Worm (Caenorhabditis elegans) whole organism, L2 larva: ENCODE measurements around the gene E02C12.10.

Experiments
- dmd-4 ChIP-seq: sonication (generic microtip); optimal IDR thresholded peaks from 2 replicates; lab custom pipeline; 2017; ENCODE audit warnings: missing biosample characterization, missing genetic modification characterization
- egl-27 ChIP-seq: sonication (generic microtip); optimal IDR thresholded peaks from 3 replicates; lab custom pipeline; 2017; ENCODE audit warnings: missing biosample characterization, missing genetic modification reagents, missing genetic modification characterization
- elt-1 ChIP-seq: fragments of 150-350 bp; optimal IDR thresholded peaks from 2 replicates; lab custom pipeline; 2014; ENCODE audit warnings: missing biosample characterization, missing genetic modification characterization
- fos-1 ChIP-seq: fragments of 150-350 bp; optimal IDR thresholded peaks from 2 replicates; lab custom pipeline; 2014; ENCODE audit warnings: missing biosample characterization, missing genetic modification characterization
- lin-11 ChIP-seq: fragments of 150-350 bp; sonication (generic microtip); optimal IDR thresholded peaks from 2 replicates; lab custom pipeline; 2014; ENCODE audit warnings: missing biosample characterization, missing genetic modification characterization, inconsistent platforms, mixed read lengths
- lsy-2 ChIP-seq, 2 experiments: fragments of 150-350 bp in 1 of 2; sonication (generic microtip) in 1 of 2; optimal IDR thresholded peaks; 2 replicates each; lab custom pipeline; 2014 to 2017; ENCODE audit warnings: missing biosample characterization in 2 of 2, missing genetic modification characterization in 2 of 2
- nhr-12 ChIP-seq: fragments of 150-350 bp; optimal IDR thresholded peaks from 2 replicates; lab custom pipeline; 2014; ENCODE audit warnings: missing biosample characterization, missing genetic modification characterization
- skn-1 ChIP-seq: sonication (generic microtip); optimal IDR thresholded peaks from 2 replicates; lab custom pipeline; 2017; ENCODE audit warnings: missing biosample characterization, missing genetic modification characterization
- sma-9 ChIP-seq, 2 experiments: fragments of 150-350 bp in 1 of 2; sonication (generic microtip) in 1 of 2; optimal IDR thresholded peaks; 2 replicates each; lab custom pipeline; 2014 to 2016; ENCODE audit warnings: missing genetic modification characterization in 2 of 2, mild to moderate bottlenecking in 1 of 2, missing biosample characterization in 1 of 2, missing compliant biosample characterization in 1 of 2, missing genetic modification reagents in 1 of 2, moderate library complexity in 1 of 2

- TF ChIP-seq lsy-2 (tag; optimal IDR thresholded peaks at IDR 0.05; lab: Kevin White, UChicago) (no peak), elt-1 (tag; lab: Kevin White, UChicago) (no peak), fos-1 (tag; lab: Kevin White, UChicago) (no peak), egl-27 (tag; lab: Kevin White, UChicago) (no peak), nhr-12 (no peak), dmd-4 (tag; lab: Kevin White, UChicago) (no peak), sma-9 (GFP tag; optimal IDR thresholded peaks at IDR 0.05; lab: Kevin White, UChicago) (no peak), sma-9 (tag; optimal IDR thresholded peaks at IDR 0.05; lab: Kevin White, UChicago) (no peak), lin-11 (no peak), skn-1 (tag; lab: Kevin White, UChicago) (no peak)
Measured at ce11 chrV:9334216-9334615, 44.0 kb downstream of the E02C12.10 start, which contains the start of gene ucp-4.
